Fruit fly (Drosophila melanogaster): ENCODE measurements around the gene Cht11.

The Cht11 gene

DNA sequence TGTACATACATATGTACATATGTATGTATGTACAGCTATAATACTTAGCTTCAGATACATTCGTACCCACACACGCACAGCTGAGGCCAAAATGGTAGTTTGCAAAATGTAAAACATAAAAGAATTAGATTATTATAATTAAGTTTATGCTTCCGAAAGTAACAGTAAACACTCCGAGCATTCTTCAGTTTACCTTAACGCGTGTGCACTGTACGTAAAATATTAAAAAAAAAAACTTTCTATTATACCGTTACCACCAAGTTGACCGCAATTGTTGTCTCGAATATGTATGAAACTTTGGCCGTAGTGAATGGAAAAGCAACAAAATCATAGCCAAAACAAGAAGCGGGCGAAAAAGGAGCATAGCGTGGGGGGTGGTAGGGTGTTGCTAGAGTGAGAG, 5.2 kb upstream of the Cht11 start (continued):
- TF ChIP-seq CG11247 (GFP tag; IDR thresholded peaks at IDR 0.05) (peak; percentile 76), her (GFP tag; optimal IDR thresholded peaks at IDR 0.05) (peak; percentile 0), B-H2 (GFP tag; optimal IDR thresholded peaks at IDR 0.05) (no peak), CG12219 (GFP tag; optimal IDR thresholded peaks at IDR 0.05) (peak; percentile 72), CG3995 (GFP tag; optimal IDR thresholded peaks at IDR 0.05) (peak; percentile 31), CG12155 (GFP tag; optimal IDR thresholded peaks at IDR 0.05) (peak; percentile 77), dmrt99B (tag; optimal IDR thresholded peaks at IDR 0.05) (peak; percentile 90), hbn (GFP tag; IDR thresholded peaks at IDR 0.05; ENCODE audit: partially characterized antibody) (no peak), CG17186 (GFP tag; optimal IDR thresholded peaks at IDR 0.05) (no peak), CG11560 (tag; IDR thresholded peaks at IDR 0.05) (0 out of 3 replicates have a peak, but pooled peaks have one; percentile 42), Sry-δ (GFP tag; optimal IDR thresholded peaks at IDR 0.05) (peak; percentile 8), Lhr (GFP tag; optimal IDR thresholded peaks at IDR 0.05) (peak; percentile 36), so (GFP tag; IDR thresholded peaks at IDR 0.05) (peak; percentile 64), Oaz (GFP tag; IDR thresholded peaks at IDR 0.05) (peak; percentile 53; the same call in 1 of the 2 replicates), sug (tag; optimal IDR thresholded peaks at IDR 0.05) (peak; percentile 25), Asciz (GFP tag; optimal IDR thresholded peaks at IDR 0.05) (peak; percentile 80), jigr1 (GFP tag; IDR thresholded peaks at IDR 0.05) (peak; percentile 48; the same call in 1 of the 3 replicates), Hand (GFP tag; optimal IDR thresholded peaks at IDR 0.05) (peak; percentile 72), tna (GFP tag; IDR thresholded peaks at IDR 0.05; ENCODE audit: partially characterized antibody) (no peak), tup (GFP tag; optimal IDR thresholded peaks at IDR 0.05) (peak; percentile 41), Hr39 (optimal IDR thresholded peaks at IDR 0.05) (no peak), shn (GFP tag; optimal IDR thresholded peaks at IDR 0.05) (peak; percentile 15), caup (GFP tag; optimal IDR thresholded peaks at IDR 0.05; ENCODE audit: severe bottlenecking) (peak; percentile 80), CG33213 (GFP tag; optimal IDR thresholded peaks at IDR 0.05) (peak; percentile 22), Abd-B (GFP tag; optimal IDR thresholded peaks at IDR 0.05) (peak; percentile 65), HLH4C (GFP tag; IDR thresholded peaks at IDR 0.05; ENCODE audit: partially characterized antibody) (no peak), Ets65A (GFP tag) (peak; percentile 94), CG9609 (GFP tag; optimal IDR thresholded peaks at IDR 0.05) (peak; percentile 58), zen (tag; optimal IDR thresholded peaks at IDR 0.05) (peak; percentile 51), CG17385 (GFP tag; optimal IDR thresholded peaks at IDR 0.05) (peak; percentile 76), CG14667 (GFP tag; IDR thresholded peaks at IDR 0.05) (peak; percentile 67; the same call in 1 of the 2 replicates), D19A (tag; optimal IDR thresholded peaks at IDR 0.05) (peak; percentile 82), Dad (GFP tag; optimal IDR thresholded peaks at IDR 0.05) (peak; percentile 65), CG31224 (GFP tag; IDR thresholded peaks at IDR 0.05) (peak; percentile 48; the same call in 1 of the 2 replicates), sob (GFP tag; IDR thresholded peaks at IDR 0.05) (peak; percentile 86), amos (GFP tag; IDR thresholded peaks at IDR 0.05; ENCODE audit: partially characterized antibody) (no peak), CG17568 (GFP tag; optimal IDR thresholded peaks at IDR 0.05) (peak; percentile 84), Max (GFP tag; optimal IDR thresholded peaks at IDR 0.05) (peak; percentile 69), Poxn (GFP tag; IDR thresholded peaks at IDR 0.05) (no peak), dm (GFP tag; optimal IDR thresholded peaks at IDR 0.05) (peak; percentile 40), CG18764 (GFP tag; optimal IDR thresholded peaks at IDR 0.05) (peak; percentile 56), CG6765 (GFP tag; optimal IDR thresholded peaks at IDR 0.05) (peak; percentile 65), crol (GFP tag; IDR thresholded peaks at IDR 0.05) (peak; percentile 63), aop (GFP tag; IDR thresholded peaks at IDR 0.05) (peak; percentile 37; the same call in 1 of the 2 replicates), zfh1 (GFP tag; IDR thresholded peaks at IDR 0.05) (peak; percentile 84), CG30403 (GFP tag; optimal IDR thresholded peaks at IDR 0.05) (peak; percentile 77), MTF-1 (GFP tag; optimal IDR thresholded peaks at IDR 0.05; ENCODE audit: borderline replicate concordance) (peak; percentile 40), ken (GFP tag; IDR thresholded peaks at IDR 0.05) (peak; percentile 78), cwo (GFP tag; optimal IDR thresholded peaks at IDR 0.05) (peak; percentile 87), CG4328 (GFP tag; optimal IDR thresholded peaks at IDR 0.05) (no peak), CG2202 (tag; optimal IDR thresholded peaks at IDR 0.05) (peak; percentile 50)
